Worm (Caenorhabditis elegans): ENCODE results near the gene F56A11.5.

ce11 chrIV:596292-596952 is 25.8 kb upstream of the F56A11.5 start, which contains the start of the genes C18H7.7 and C18H7.11:
- TF ChIP-seq nhr-76 (tag; optimal IDR thresholded peaks at IDR 0.05) (no peak), mep-1 (tag; optimal IDR thresholded peaks at IDR 0.05) (no peak), unc-62 (GFP tag; optimal IDR thresholded peaks at IDR 0.05) (no peak), lin-13 (tag; optimal IDR thresholded peaks at IDR 0.05) (no peak), snpc-4 (tag; optimal IDR thresholded peaks at IDR 0.05) (no peak), elt-3 (tag; optimal IDR thresholded peaks at IDR 0.05) (no peak), nhr-237 (tag; optimal IDR thresholded peaks at IDR 0.05) (no peak), blmp-1 (tag; optimal IDR thresholded peaks at IDR 0.05) (no peak), nhr-28 (tag; optimal IDR thresholded peaks at IDR 0.05) (no peak), ztf-11 (tag; optimal IDR thresholded peaks at IDR 0.05) (no peak), nhr-12 (tag; optimal IDR thresholded peaks at IDR 0.05) (no peak)
